Worm (Caenorhabditis elegans): ENCODE measurements around the gene H04D03.6.
A peak's percentile ranks its signal among the peaks of the same experiment; 100 is the strongest.

H04D03.6 gene

DNA sequence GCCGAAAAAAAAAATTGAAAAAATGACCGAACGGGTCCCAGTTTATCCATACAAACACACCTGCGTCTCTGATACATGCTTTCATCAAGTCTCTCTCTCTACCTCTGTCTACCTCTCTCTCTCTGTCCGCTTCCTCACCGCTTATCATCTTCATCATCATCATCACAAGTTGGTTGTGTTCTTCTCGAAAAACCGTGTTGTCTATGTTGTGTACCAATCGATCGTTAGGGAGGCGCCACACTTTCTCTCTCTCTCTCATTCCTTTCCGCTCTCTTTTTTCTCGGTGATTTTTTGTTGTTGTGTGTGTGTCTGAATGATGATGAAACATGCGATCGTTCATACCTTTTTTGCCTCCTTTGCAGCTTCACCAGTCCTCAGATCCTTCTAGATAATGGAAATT, 25.0 kb upstream of the H04D03.6 start (continued):
- no peak for TF ChIP-seq ZK546.5 (tag; optimal IDR thresholded peaks at IDR 0.05)
- no peak for TF ChIP-seq unc-62 (GFP tag; optimal IDR thresholded peaks at IDR 0.05)

ce11 chrIII:10462935-10463548, 24.4 kb upstream of the H04D03.6 start:
- no peak for TF ChIP-seq elt-2 (tag; optimal IDR thresholded peaks at IDR 0.05)
- peak; percentile 55 for TF ChIP-seq nhr-23 (tag; optimal IDR thresholded peaks at IDR 0.05)

ce11 chrIII:10461164-10461546, 22.5 kb upstream of the H04D03.6 start, which contains the start of gene atx-2:
atx-2 (plus strand) TSS chrIII:10461389.
- TF ChIP-seq nhr-12 (tag; optimal IDR thresholded peaks at IDR 0.05), result no peak
- TF ChIP-seq unc-62 (GFP tag; optimal IDR thresholded peaks at IDR 0.05), result no peak
- peak; percentile 56 for TF ChIP-seq ceh-82 (tag; optimal IDR thresholded peaks at IDR 0.05)
- peak; percentile 56 for TF ChIP-seq nhr-25 (tag; optimal IDR thresholded peaks at IDR 0.05)
- no peak for TF ChIP-seq nhr-76 (tag; optimal IDR thresholded peaks at IDR 0.05)
- TF ChIP-seq nfya-1 (tag; optimal IDR thresholded peaks at IDR 0.05; ENCODE audit: insufficient read depth), result peak; percentile 69
- no peak for TF ChIP-seq fkh-2 (tag; optimal IDR thresholded peaks at IDR 0.05)
- peak; percentile 28 for TF ChIP-seq fos-1 (tag; optimal IDR thresholded peaks at IDR 0.05)
- TF ChIP-seq hmg-11 (tag; optimal IDR thresholded peaks at IDR 0.05), result peak; percentile 98
- peak; percentile 79 for TF ChIP-seq R02D3.7 (tag; optimal IDR thresholded peaks at IDR 0.05)
- peak; percentile 77 for TF ChIP-seq nhr-23 (tag; optimal IDR thresholded peaks at IDR 0.05)
- TF ChIP-seq lin-15B (tag; optimal IDR thresholded peaks at IDR 0.05), result peak; percentile 80
- peak; percentile 93 for TF ChIP-seq nhr-43 (tag; optimal IDR thresholded peaks at IDR 0.05; ENCODE audit: poor library complexity, severe bottlenecking)
- no peak for TF ChIP-seq jun-1 (tag; optimal IDR thresholded peaks at IDR 0.05)
- no peak for TF ChIP-seq zag-1 (tag; optimal IDR thresholded peaks at IDR 0.05)
- TF ChIP-seq nhr-67 (tag; optimal IDR thresholded peaks at IDR 0.05), result no peak
- TF ChIP-seq ztf-11 (tag; optimal IDR thresholded peaks at IDR 0.05), result no peak
- TF ChIP-seq daf-12 (tag; optimal IDR thresholded peaks at IDR 0.05), result no peak
- peak; percentile 26 for TF ChIP-seq egl-5 (tag; optimal IDR thresholded peaks at IDR 0.05)
- TF ChIP-seq lin-39 (tag; optimal IDR thresholded peaks at IDR 0.05), result peak; percentile 91
- peak; percentile 42 for TF ChIP-seq fkh-10 (GFP tag; optimal IDR thresholded peaks at IDR 0.05)
- TF ChIP-seq elt-1 (tag; optimal IDR thresholded peaks at IDR 0.05), result peak; percentile 56
- TF ChIP-seq tbx-2 (tag; optimal IDR thresholded peaks at IDR 0.05), result peak; percentile 78
- peak; percentile 85 for TF ChIP-seq lsy-12 (tag; optimal IDR thresholded peaks at IDR 0.05)
- no peak for TF ChIP-seq nhr-11 (tag; optimal IDR thresholded peaks at IDR 0.05)
- peak; percentile 11 for TF ChIP-seq pqm-1 (tag; optimal IDR thresholded peaks at IDR 0.05)
- TF ChIP-seq ceh-28 (tag; optimal IDR thresholded peaks at IDR 0.05), result peak; percentile 73
- no peak for TF ChIP-seq nhr-28 (tag; optimal IDR thresholded peaks at IDR 0.05)
- peak; percentile 62 for TF ChIP-seq pha-4 (tag; optimal IDR thresholded peaks at IDR 0.05)
- peak; percentile 46 for TF ChIP-seq elt-2 (tag; optimal IDR thresholded peaks at IDR 0.05)
- peak; percentile 59 for TF ChIP-seq skn-1 (tag; optimal IDR thresholded peaks at IDR 0.05)
- TF ChIP-seq snpc-4 (tag; optimal IDR thresholded peaks at IDR 0.05), result peak; percentile 32
- TF ChIP-seq ceh-16 (tag; optimal IDR thresholded peaks at IDR 0.05), result peak; percentile 72
- TF ChIP-seq mdl-1 (tag; optimal IDR thresholded peaks at IDR 0.05), result peak; percentile 72
- peak; percentile 22 for TF ChIP-seq egl-27 (tag; optimal IDR thresholded peaks at IDR 0.05)

DNA sequence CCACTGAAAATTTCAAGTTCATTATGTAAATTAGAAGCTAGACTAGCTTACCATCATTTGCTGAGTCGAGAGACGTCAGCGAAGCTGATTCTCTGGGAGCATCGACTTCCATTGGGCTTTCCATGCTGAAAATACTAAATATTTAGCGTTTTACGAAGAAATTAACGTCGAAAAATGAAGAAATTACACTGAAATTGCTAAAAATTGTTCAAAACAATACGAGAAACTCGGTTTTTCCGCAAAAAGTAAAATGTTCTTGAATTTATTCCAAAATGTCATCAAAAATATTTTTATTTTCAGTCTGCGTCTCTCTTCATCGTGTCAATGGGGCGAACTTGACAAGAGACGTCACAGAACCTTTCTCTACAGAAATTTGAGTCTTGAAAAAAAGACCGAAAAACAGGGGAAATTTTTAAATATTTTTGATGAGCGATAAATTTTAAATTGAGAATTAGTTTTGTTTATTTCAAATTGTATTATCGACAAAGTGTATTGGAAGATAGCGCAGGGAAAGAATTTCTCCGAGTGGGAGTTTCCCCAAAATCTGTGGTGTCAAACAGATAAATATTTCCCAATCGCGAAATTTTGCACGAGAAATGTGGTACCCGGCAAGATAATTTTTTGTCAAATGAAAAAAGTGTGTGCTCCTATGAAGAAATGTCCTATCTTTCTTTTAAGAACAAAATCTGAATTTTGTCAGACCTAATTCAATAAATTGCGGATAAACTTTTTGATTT, 21.9 kb upstream of the H04D03.6 start, which contains the start of gene ecps-1:
TSS of gene ecps-1 (minus strand) at position 125 of the 737 bp plus-strand sequence.
- TF ChIP-seq skn-1 (tag; optimal IDR thresholded peaks at IDR 0.05) (peak; percentile 97), ceh-82 (tag; optimal IDR thresholded peaks at IDR 0.05) (peak; percentile 62), aly-2 (tag; optimal IDR thresholded peaks at IDR 0.05) (no peak), elt-1 (tag; optimal IDR thresholded peaks at IDR 0.05) (peak; percentile 13), fkh-2 (tag; optimal IDR thresholded peaks at IDR 0.05) (no peak), pha-4 (tag; optimal IDR thresholded peaks at IDR 0.05) (peak; percentile 97), ceh-28 (tag; optimal IDR thresholded peaks at IDR 0.05) (peak; percentile 77), nhr-77 (tag; optimal IDR thresholded peaks at IDR 0.05) (no peak), egl-27 (tag; optimal IDR thresholded peaks at IDR 0.05) (no peak), nhr-25 (tag; optimal IDR thresholded peaks at IDR 0.05) (peak; percentile 76), lin-39 (tag; optimal IDR thresholded peaks at IDR 0.05) (peak; percentile 32), nhr-43 (tag; optimal IDR thresholded peaks at IDR 0.05; ENCODE audit: poor library complexity, severe bottlenecking) (peak; percentile 89), ama-1 (optimal IDR thresholded peaks at IDR 0.05) (no peak), ceh-16 (tag; optimal IDR thresholded peaks at IDR 0.05) (no peak), lin-15B (tag; optimal IDR thresholded peaks at IDR 0.05) (peak; percentile 93), nhr-237 (tag; optimal IDR thresholded peaks at IDR 0.05) (no peak), ztf-4 (tag; optimal IDR thresholded peaks at IDR 0.05) (no peak), elt-2 (tag; optimal IDR thresholded peaks at IDR 0.05) (peak; percentile 51), sea-2 (GFP tag; optimal IDR thresholded peaks at IDR 0.05) (no peak), nhr-12 (tag; optimal IDR thresholded peaks at IDR 0.05) (no peak), snpc-4 (tag; optimal IDR thresholded peaks at IDR 0.05) (peak; percentile 68), R02D3.7 (tag; optimal IDR thresholded peaks at IDR 0.05) (peak; percentile 86), fkh-10 (GFP tag; optimal IDR thresholded peaks at IDR 0.05) (peak; percentile 53), jun-1 (tag; optimal IDR thresholded peaks at IDR 0.05) (peak; percentile 63), pqm-1 (tag; optimal IDR thresholded peaks at IDR 0.05) (peak; percentile 57), tbx-2 (tag; optimal IDR thresholded peaks at IDR 0.05) (no peak), nhr-23 (tag; optimal IDR thresholded peaks at IDR 0.05) (peak; percentile 89), zag-1 (tag; optimal IDR thresholded peaks at IDR 0.05) (peak; percentile 9), nhr-11 (tag; optimal IDR thresholded peaks at IDR 0.05) (peak; percentile 45), ZK546.5 (tag; optimal IDR thresholded peaks at IDR 0.05) (no peak), mdl-1 (tag; optimal IDR thresholded peaks at IDR 0.05) (peak; percentile 32), nfya-1 (tag; optimal IDR thresholded peaks at IDR 0.05; ENCODE audit: insufficient read depth) (no peak)

All from whole organism, L3 larva.